Fruit fly (Drosophila melanogaster) whole organism, embryonic: ENCODE measurements around the gene CG6607.

Experiments
- Antp ChIP-seq: fragments of 200-800 bp; sonication (Bioruptor generic); optimal IDR thresholded peaks from 3 replicates; lab custom pipeline; 2016; ENCODE audit warnings: missing biosample characterization, missing genetic modification characterization
- B-H2 ChIP-seq: fragments of 200-800 bp; sonication (Bioruptor generic); optimal IDR thresholded peaks from 2 replicates; lab custom pipeline; 2018; ENCODE audit warnings: missing biosample characterization, mild to moderate bottlenecking, missing genetic modification characterization
- Bgb ChIP-seq: fragments of 200-800 bp; sonication (Bioruptor generic); IDR thresholded peaks from 2 replicates; pipeline ENCODE4 v1.3.6; 2022; ENCODE audit warnings: missing biosample characterization, missing genetic modification characterization; ENCODE audit not compliant: partially characterized antibody
- Bteb2 ChIP-seq: fragments of 200-800 bp; sonication (Bioruptor generic); optimal IDR thresholded peaks from 2 replicates; lab custom pipeline; 2016; ENCODE audit warnings: missing biosample characterization, missing genetic modification characterization
- C15 ChIP-seq: fragments of 200-800 bp; sonication (Bioruptor generic); IDR thresholded peaks from 3 replicates; pipeline ENCODE4 v1.3.6; 2022; ENCODE audit warnings: missing biosample characterization, missing genetic modification characterization
- CG1024 ChIP-seq: fragments of 200-800 bp; sonication (Bioruptor generic); IDR thresholded peaks from 2 replicates; pipeline ENCODE4 v1.3.6; 2022; ENCODE audit warnings: missing biosample characterization, missing genetic modification characterization
- CG10274 ChIP-seq: fragments of 200-800 bp; sonication (Bioruptor generic); optimal IDR thresholded peaks from 3 replicates; lab custom pipeline; 2017; ENCODE audit warnings: missing biosample characterization, mild to moderate bottlenecking, missing genetic modification characterization
- CG11093 ChIP-seq: fragments of 200-800 bp; sonication (Bioruptor generic); IDR thresholded peaks from 3 replicates; pipeline ENCODE4 v1.3.6; 2022; ENCODE audit warnings: missing biosample characterization, missing genetic modification characterization
- CG11696 ChIP-seq: fragments of 200-800 bp; sonication (Bioruptor generic); IDR thresholded peaks from 2 replicates; pipeline ENCODE4 v1.3.6; 2022; ENCODE audit warnings: missing biosample characterization, missing genetic modification characterization
- CG12236 ChIP-seq: fragments of 200-800 bp; sonication (Bioruptor generic); optimal IDR thresholded peaks from 2 replicates; lab custom pipeline; 2016; ENCODE audit warnings: missing biosample characterization, missing genetic modification characterization
- CG13123 ChIP-seq: fragments of 200-800 bp; sonication (Bioruptor generic); optimal IDR thresholded peaks from 2 replicates; lab custom pipeline; 2016; ENCODE audit warnings: missing biosample characterization, missing genetic modification characterization
- CG16779 ChIP-seq: fragments of 200-800 bp; sonication (Bioruptor generic); IDR thresholded peaks from 2 replicates; pipeline ENCODE4 v1.3.6; 2022; ENCODE audit warnings: missing biosample characterization, missing genetic modification characterization
- CG16863 ChIP-seq: fragments of 200-800 bp; sonication (Bioruptor generic); optimal IDR thresholded peaks from 3 replicates; lab custom pipeline; 2016; ENCODE audit warnings: missing biosample characterization, missing genetic modification characterization
- CG18011 ChIP-seq: fragments of 200-800 bp; sonication (Bioruptor generic); optimal IDR thresholded peaks from 2 replicates; lab custom pipeline; 2017; ENCODE audit warnings: missing biosample characterization, missing genetic modification characterization, mild to moderate bottlenecking, moderate library complexity, missing genotype
- CG1832 ChIP-seq: fragments of 200-800 bp; sonication (Bioruptor generic); optimal IDR thresholded peaks from 2 replicates; lab custom pipeline; 2017; ENCODE audit warnings: missing biosample characterization, mild to moderate bottlenecking, missing genetic modification characterization, inconsistent platforms
- CG18619 ChIP-seq: fragments of 200-800 bp; sonication (Bioruptor generic); optimal IDR thresholded peaks from 3 replicates; lab custom pipeline; 2017; ENCODE audit warnings: missing biosample characterization, mild to moderate bottlenecking, missing genetic modification characterization
- CG31224 ChIP-seq: fragments of 200-800 bp; sonication (Bioruptor generic); IDR thresholded peaks from 2 replicates; pipeline ENCODE4 v1.3.6; 2022; ENCODE audit warnings: missing biosample characterization, missing genetic modification characterization
- CG31365 ChIP-seq: fragments of 200-800 bp; sonication (Bioruptor generic); optimal IDR thresholded peaks from 2 replicates; lab custom pipeline; 2018; ENCODE audit warnings: missing biosample characterization, mild to moderate bottlenecking, missing genetic modification characterization
- CG3163 ChIP-seq: fragments of 200-800 bp; sonication (Bioruptor generic); optimal IDR thresholded peaks from 3 replicates; lab custom pipeline; 2016; ENCODE audit warnings: missing biosample characterization, missing genetic modification characterization
- CG33213 ChIP-seq: fragments of 200-800 bp; sonication (Bioruptor generic); optimal IDR thresholded peaks from 3 replicates; lab custom pipeline; 2016; ENCODE audit warnings: missing biosample characterization, missing genetic modification characterization
- CG34376 ChIP-seq: fragments of 200-800 bp; sonication (Bioruptor generic); optimal IDR thresholded peaks from 2 replicates; lab custom pipeline; 2018; ENCODE audit warnings: missing biosample characterization, mild to moderate bottlenecking, missing genetic modification characterization
- CG43689 ChIP-seq: fragments of 200-800 bp; sonication (Bioruptor generic); IDR thresholded peaks from 2 replicates; pipeline ENCODE4 v1.3.6; 2022; ENCODE audit warnings: missing biosample characterization, missing genetic modification characterization
- CG6689 ChIP-seq: fragments of 200-800 bp; sonication (Bioruptor generic); IDR thresholded peaks from 2 replicates; pipeline ENCODE4 v1.3.6; 2022; ENCODE audit warnings: missing biosample characterization, missing genetic modification characterization
- CG7963 ChIP-seq: fragments of 200-800 bp; sonication (Bioruptor generic); IDR thresholded peaks from 3 replicates; pipeline ENCODE4 v1.3.6; 2022; ENCODE audit warnings: missing biosample characterization, missing genetic modification characterization; ENCODE audit not compliant: partially characterized antibody
- CG9727 ChIP-seq: fragments of 200-800 bp; sonication (Bioruptor generic); optimal IDR thresholded peaks from 3 replicates; lab custom pipeline; 2017; ENCODE audit warnings: missing biosample characterization, mild to moderate bottlenecking, missing genetic modification characterization
- CkIIα-i1 ChIP-seq: fragments of 200-800 bp; sonication (Bioruptor generic); IDR thresholded peaks from 2 replicates; pipeline ENCODE4 v1.3.6; 2022; ENCODE audit warnings: missing biosample characterization, missing genetic modification characterization
- Doc3 ChIP-seq: fragments of 200-800 bp; sonication (Bioruptor generic); IDR thresholded peaks from 3 replicates; pipeline ENCODE4 v1.3.6; 2022; ENCODE audit warnings: missing biosample characterization, missing genetic modification characterization; ENCODE audit not compliant: partially characterized antibody
- Fer3 ChIP-seq: fragments of 200-800 bp; sonication (Bioruptor generic); optimal IDR thresholded peaks from 2 replicates; lab custom pipeline; 2018; ENCODE audit warnings: missing biosample characterization, mild to moderate bottlenecking, missing genetic modification characterization, moderate library complexity
- Jarid2 ChIP-seq: fragments of 200-800 bp; sonication (Bioruptor generic); optimal IDR thresholded peaks from 3 replicates; lab custom pipeline; 2017; ENCODE audit warnings: mild to moderate bottlenecking, missing biosample characterization, missing genetic modification reagents, missing genetic modification characterization
- Oli ChIP-seq: fragments of 200-800 bp; sonication (Bioruptor generic); optimal IDR thresholded peaks from 2 replicates; lab custom pipeline; 2018; ENCODE audit warnings: missing biosample characterization, mild to moderate bottlenecking, missing genetic modification characterization, moderate library complexity
- YL-1 ChIP-seq: fragments of 200-800 bp; sonication (Bioruptor generic); optimal IDR thresholded peaks from 3 replicates; lab custom pipeline; 2017; ENCODE audit warnings: missing biosample characterization, mild to moderate bottlenecking, missing genetic modification characterization
- ash1 ChIP-seq: fragments of 200-800 bp; sonication (Bioruptor generic); optimal IDR thresholded peaks from 2 replicates; lab custom pipeline; 2018; ENCODE audit warnings: missing biosample characterization, mild to moderate bottlenecking, missing genetic modification characterization
- az2 ChIP-seq: fragments of 200-800 bp; sonication (Bioruptor generic); optimal IDR thresholded peaks from 3 replicates; lab custom pipeline; 2016; ENCODE audit warnings: missing biosample characterization, missing genetic modification characterization
- br ChIP-seq: fragments of >200 bp; optimal IDR thresholded peaks from 2 replicates; lab custom pipeline; 2017
- caup ChIP-seq: fragments of 200-800 bp; sonication (Bioruptor generic); optimal IDR thresholded peaks from 3 replicates; lab custom pipeline; 2017; ENCODE audit warnings: missing biosample characterization, mild to moderate bottlenecking, missing genetic modification characterization, moderate library complexity; ENCODE audit not compliant: severe bottlenecking
- cg ChIP-seq: fragments of 200-800 bp; sonication (Bioruptor generic); optimal IDR thresholded peaks from 3 replicates; lab custom pipeline; 2019; ENCODE audit warnings: missing biosample characterization, mild to moderate bottlenecking, missing genetic modification characterization, moderate library complexity
- chn ChIP-seq: fragments of 200-800 bp; sonication (Bioruptor generic); optimal IDR thresholded peaks from 2 replicates; lab custom pipeline; 2016; ENCODE audit warnings: missing biosample characterization, missing genetic modification characterization
- da ChIP-seq: fragments of 200-800 bp; sonication (Bioruptor generic); optimal IDR thresholded peaks from 2 replicates; lab custom pipeline; 2016; ENCODE audit warnings: missing biosample characterization, missing genetic modification characterization
- her ChIP-seq: fragments of 200-800 bp; sonication (Bioruptor generic); optimal IDR thresholded peaks from 2 replicates; lab custom pipeline; 2016; ENCODE audit warnings: missing biosample characterization, missing genetic modification characterization
- ind ChIP-seq: fragments of 200-800 bp; sonication (Bioruptor generic); optimal IDR thresholded peaks from 3 replicates; lab custom pipeline; 2016; ENCODE audit warnings: missing biosample characterization, missing genetic modification characterization
- insv ChIP-seq, 2 experiments: fragments of 200-800 bp; sonication (Bioruptor generic); optimal IDR thresholded peaks; 3 replicates each; lab custom pipeline; 2016 to 2018; ENCODE audit warnings: missing biosample characterization in 2 of 2, missing genetic modification characterization in 2 of 2
- jigr1 ChIP-seq: fragments of 200-800 bp; sonication (Bioruptor generic); IDR thresholded peaks from 3 replicates; pipeline ENCODE4 v1.3.6; 2022; ENCODE audit warnings: missing biosample characterization, missing genetic modification characterization
- pho ChIP-seq: fragments of 200-800 bp; sonication (Bioruptor generic); optimal IDR thresholded peaks from 2 replicates; lab custom pipeline; 2016; ENCODE audit warnings: missing biosample characterization, missing genetic modification characterization
- ranshi ChIP-seq: fragments of 200-800 bp; sonication (Bioruptor generic); IDR thresholded peaks from 2 replicates; pipeline ENCODE4 v1.3.6; 2022; ENCODE audit warnings: missing biosample characterization, missing genetic modification characterization
- rib ChIP-seq: fragments of 200-800 bp; sonication (Bioruptor generic); IDR thresholded peaks from 2 replicates; pipeline ENCODE4 v1.3.6; 2022; ENCODE audit warnings: missing biosample characterization, missing genetic modification characterization
- row ChIP-seq: fragments of 200-800 bp; sonication (Bioruptor generic); IDR thresholded peaks from 3 replicates; pipeline ENCODE4 v1.3.6; 2022; ENCODE audit warnings: missing biosample characterization, missing genetic modification characterization
- run ChIP-seq: fragments of 200-800 bp; sonication (Bioruptor generic); optimal IDR thresholded peaks from 3 replicates; lab custom pipeline; 2018; ENCODE audit warnings: missing biosample characterization, mild to moderate bottlenecking, missing genetic modification characterization
- slou ChIP-seq: fragments of 200-800 bp; sonication (Bioruptor generic); optimal IDR thresholded peaks from 3 replicates; lab custom pipeline; 2016; ENCODE audit warnings: missing biosample characterization, missing genetic modification characterization
- tgo ChIP-seq: fragments of 200-800 bp; sonication (Bioruptor generic); IDR thresholded peaks from 3 replicates; pipeline ENCODE4 v1.3.6; 2022; ENCODE audit warnings: missing biosample characterization, missing genetic modification characterization
- zen ChIP-seq: fragments of 200-800 bp; sonication (Bioruptor generic); optimal IDR thresholded peaks from 3 replicates; lab custom pipeline; 2018; ENCODE audit warnings: missing biosample characterization, mild to moderate bottlenecking, missing genetic modification characterization, moderate library complexity
- zfh2 ChIP-seq: fragments of 200-800 bp; sonication (Bioruptor generic); optimal IDR thresholded peaks from 2 replicates; lab custom pipeline; 2016; ENCODE audit warnings: missing biosample characterization, missing genetic modification characterization

Gene CG6607

dm6 chr3R:24572540-24573043, 44.7 kb downstream of the CG6607 start (continued):
- TF ChIP-seq CG12236 (GFP tag; lab: Kevin White, UChicago), result peak; percentile 84
- TF ChIP-seq ranshi (GFP tag; lab: Robert Waterston, UW), result peak; percentile 98
- TF ChIP-seq zen (tag; lab: Kevin White, UChicago), result peak; percentile 91
- TF ChIP-seq CG1024, result peak; percentile 95
- peak; percentile 95 for TF ChIP-seq CG16863
- TF ChIP-seq Bgb, result peak; percentile 45; the same call in 1 of the 2 replicates
- TF ChIP-seq CG10274 (GFP tag; lab: Kevin White, UChicago), result peak; percentile 90
- TF ChIP-seq B-H2 (GFP tag; lab: Kevin White, UChicago), result peak; percentile 99
- TF ChIP-seq CG13123, result peak; percentile 92
- peak; percentile 98 for TF ChIP-seq az2
- TF ChIP-seq CG31224 (GFP tag; lab: Robert Waterston, UW), result peak; percentile 95
- TF ChIP-seq CG43689, result peak; percentile 95
- TF ChIP-seq pho (GFP tag; lab: Kevin White, UChicago), result peak; percentile 97
- TF ChIP-seq run (tag; lab: Kevin White, UChicago), result peak; percentile 97
- peak; percentile 90 for TF ChIP-seq her (GFP tag; lab: Kevin White, UChicago)
- no peak for TF ChIP-seq br (lab: Kevin White, UChicago)
- TF ChIP-seq zfh2 (GFP tag; lab: Kevin White, UChicago), result peak; percentile 94
- no peak for TF ChIP-seq CG1832 (GFP tag; lab: Kevin White, UChicago)
- TF ChIP-seq Bteb2 (GFP tag; lab: Kevin White, UChicago), result peak; percentile 97
- peak; percentile 90 for TF ChIP-seq CkIIα-i1 (GFP tag; lab: Robert Waterston, UW)
- peak; percentile 95 for TF ChIP-seq YL-1 (GFP tag; lab: Kevin White, UChicago)
- peak; percentile 99 for TF ChIP-seq caup
- peak; percentile 98 for TF ChIP-seq tgo (GFP tag; lab: Robert Waterston, UW)
- TF ChIP-seq CG34376 (GFP tag; lab: Kevin White, UChicago), result peak; percentile 98
- TF ChIP-seq row (GFP tag; lab: Robert Waterston, UW), result peak; percentile 99
- peak; percentile 96 for TF ChIP-seq ind (GFP tag; lab: Kevin White, UChicago)
- TF ChIP-seq CG3163 (GFP tag; lab: Kevin White, UChicago), result peak; percentile 86
- TF ChIP-seq CG18619, result peak; percentile 97
- TF ChIP-seq jigr1, result no peak; the same call in 2 of the 3 replicates
- peak; percentile 88 for TF ChIP-seq CG31365 (tag; lab: Kevin White, UChicago)
- peak; percentile 93 for TF ChIP-seq ash1 (GFP tag; lab: Kevin White, UChicago)
- peak; percentile 94 for TF ChIP-seq Antp (GFP tag; lab: Kevin White, UChicago)
- peak; percentile 95 for TF ChIP-seq chn (GFP tag; lab: Kevin White, UChicago)
- TF ChIP-seq cg, result peak; percentile 67
- TF ChIP-seq CG7963 (GFP tag; lab: Robert Waterston, UW), result no peak
- TF ChIP-seq CG11696, result peak; percentile 93
- TF ChIP-seq rib, result peak; percentile 99
- peak; percentile 97 for TF ChIP-seq CG6689 (GFP tag; lab: Robert Waterston, UW)
- TF ChIP-seq slou, result peak; percentile 89
- TF ChIP-seq CG11093 (GFP tag; lab: Robert Waterston, UW), result peak; percentile 95
- peak; percentile 89 for TF ChIP-seq Jarid2 (GFP tag; lab: Kevin White, UChicago)
- TF ChIP-seq CG9727 (GFP tag; lab: Kevin White, UChicago), result peak; percentile 97
- peak; percentile 87 for TF ChIP-seq CG18011 (GFP tag; lab: Kevin White, UChicago)
- no peak for TF ChIP-seq Doc3 (GFP tag; lab: Robert Waterston, UW)
- TF ChIP-seq CG16779 (GFP tag; lab: Robert Waterston, UW), result peak; percentile 98
- TF ChIP-seq CG33213 (GFP tag; lab: Kevin White, UChicago), result peak; percentile 95
- TF ChIP-seq da (GFP tag; lab: Kevin White, UChicago), result peak; percentile 86
- peak; percentile 93 for TF ChIP-seq C15 (GFP tag; lab: Robert Waterston, UW)
- TF ChIP-seq insv (GFP tag; optimal IDR thresholded peaks at IDR 0.05; lab: Kevin White, UChicago), result peak in 1 of 2 experiments; percentile 72
- peak; percentile 96 for TF ChIP-seq Oli
- TF ChIP-seq Fer3 (tag; lab: Kevin White, UChicago), result peak; percentile 98
